Fruit fly (Drosophila melanogaster) whole organism, embryonic: ENCODE data around the gene Jhbp11.

ENCODE experiments used
- Abd-B ChIP-seq: fragments of 200-800 bp; sonication (Bioruptor generic); optimal IDR thresholded peaks from 2 replicates; lab custom pipeline; 2018; ENCODE audit warnings: missing biosample characterization, mild to moderate bottlenecking, missing genetic modification characterization, moderate library complexity
- Antp ChIP-seq: fragments of 200-800 bp; sonication (Bioruptor generic); optimal IDR thresholded peaks from 3 replicates; lab custom pipeline; 2016; ENCODE audit warnings: missing biosample characterization, missing genetic modification characterization
- Atf-2 ChIP-seq: fragments of 200-800 bp; sonication (Bioruptor generic); optimal IDR thresholded peaks from 2 replicates; lab custom pipeline; 2016; ENCODE audit warnings: missing biosample characterization, missing genetic modification characterization
- CG11456 ChIP-seq: fragments of 200-800 bp; sonication (Bioruptor generic); IDR thresholded peaks from 3 replicates; pipeline ENCODE4 v1.3.6; 2022; ENCODE audit warnings: missing biosample characterization, missing genetic modification characterization
- CG11723 ChIP-seq: fragments of 200-800 bp; sonication (Bioruptor generic); optimal IDR thresholded peaks from 2 replicates; lab custom pipeline; 2017; ENCODE audit warnings: missing biosample characterization, mild to moderate bottlenecking, missing genetic modification characterization
- CG13287 ChIP-seq: fragments of 200-800 bp; sonication (Bioruptor generic); IDR thresholded peaks from 2 replicates; pipeline ENCODE4 v1.3.6; 2022; ENCODE audit warnings: missing biosample characterization, missing genetic modification characterization; ENCODE audit not compliant: partially characterized antibody
- CG13424 ChIP-seq: fragments of 200-800 bp; sonication (Bioruptor generic); optimal IDR thresholded peaks from 2 replicates; lab custom pipeline; 2019; ENCODE audit warnings: missing biosample characterization, mild to moderate bottlenecking, missing genetic modification characterization, moderate library complexity
- CG13894 ChIP-seq: fragments of 200-800 bp; sonication (Bioruptor generic); optimal IDR thresholded peaks from 3 replicates; lab custom pipeline; 2018; ENCODE audit warnings: missing biosample characterization, mild to moderate bottlenecking, missing genetic modification characterization, moderate library complexity
- CG14667 ChIP-seq: fragments of 200-800 bp; sonication (Bioruptor generic); IDR thresholded peaks from 2 replicates; pipeline ENCODE4 v1.3.6; 2022; ENCODE audit warnings: missing biosample characterization, missing genetic modification characterization
- CG1529 ChIP-seq: fragments of 200-800 bp; sonication (Bioruptor generic); optimal IDR thresholded peaks from 3 replicates; lab custom pipeline; 2018; ENCODE audit warnings: missing biosample characterization, missing genetic modification characterization
- CG15479 ChIP-seq: fragments of 200-800 bp; sonication (Bioruptor generic); optimal IDR thresholded peaks from 3 replicates; lab custom pipeline; 2019; ENCODE audit warnings: missing biosample characterization, mild to moderate bottlenecking, missing genetic modification characterization, moderate library complexity
- CG16863 ChIP-seq: fragments of 200-800 bp; sonication (Bioruptor generic); optimal IDR thresholded peaks from 3 replicates; lab custom pipeline; 2016; ENCODE audit warnings: missing biosample characterization, missing genetic modification characterization
- CG1792 ChIP-seq: fragments of 200-800 bp; sonication (Bioruptor generic); optimal IDR thresholded peaks from 2 replicates; lab custom pipeline; 2016; ENCODE audit warnings: missing biosample characterization, missing genetic modification characterization
- CG3407 ChIP-seq: fragments of 200-800 bp; sonication (Bioruptor generic); optimal IDR thresholded peaks from 2 replicates; lab custom pipeline; 2018; ENCODE audit warnings: missing biosample characterization, mild to moderate bottlenecking, missing genetic modification characterization
- CG4282 ChIP-seq: fragments of 200-800 bp; sonication (Bioruptor generic); optimal IDR thresholded peaks from 2 replicates; lab custom pipeline; 2016; ENCODE audit warnings: missing biosample characterization, missing genetic modification characterization
- CG7271 ChIP-seq: fragments of 200-800 bp; sonication (Bioruptor generic); optimal IDR thresholded peaks from 2 replicates; lab custom pipeline; 2018; ENCODE audit warnings: missing biosample characterization, mild to moderate bottlenecking, missing genetic modification characterization, moderate library complexity
- CG7987 ChIP-seq: fragments of 200-800 bp; sonication (Bioruptor generic); optimal IDR thresholded peaks from 2 replicates; lab custom pipeline; 2018; ENCODE audit warnings: missing biosample characterization, mild to moderate bottlenecking, missing genetic modification characterization, moderate library complexity
- CG8944 ChIP-seq: fragments of 200-800 bp; sonication (Bioruptor generic); optimal IDR thresholded peaks from 3 replicates; lab custom pipeline; 2016; ENCODE audit warnings: missing biosample characterization, missing genetic modification characterization
- CG9797 ChIP-seq: fragments of 200-800 bp; sonication (Bioruptor generic); optimal IDR thresholded peaks from 3 replicates; lab custom pipeline; 2018; ENCODE audit warnings: missing biosample characterization, mild to moderate bottlenecking, missing genetic modification characterization
- Chrac-16 ChIP-seq: fragments of 200-800 bp; sonication (Bioruptor generic); optimal IDR thresholded peaks from 3 replicates; lab custom pipeline; 2016; ENCODE audit warnings: missing biosample characterization, missing genetic modification characterization
- CrebB ChIP-seq: fragments of 200-800 bp; sonication (Bioruptor generic); optimal IDR thresholded peaks from 3 replicates; lab custom pipeline; 2018; ENCODE audit warnings: missing biosample characterization, mild to moderate bottlenecking, missing genetic modification characterization
- E2f2 ChIP-seq: fragments of 200-800 bp; sonication (Bioruptor generic); IDR thresholded peaks from 2 replicates; pipeline ENCODE4 v1.3.6; 2022; ENCODE audit warnings: missing biosample characterization, missing genetic modification characterization
- HHEX ChIP-seq: fragments of 200-800 bp; sonication (Bioruptor generic); optimal IDR thresholded peaks from 3 replicates; lab custom pipeline; 2017; ENCODE audit warnings: missing biosample characterization, mild to moderate bottlenecking, missing genetic modification characterization, missing genetic modification reagents
- Hmr ChIP-seq: fragments of 200-800 bp; sonication (Bioruptor generic); optimal IDR thresholded peaks from 3 replicates; lab custom pipeline; 2017; ENCODE audit warnings: mild to moderate bottlenecking, missing biosample characterization, missing genetic modification reagents, missing genetic modification characterization
- Hsf ChIP-seq: fragments of 200-800 bp; sonication (Bioruptor generic); optimal IDR thresholded peaks from 3 replicates; lab custom pipeline; 2016; ENCODE audit warnings: missing biosample characterization, missing genetic modification characterization
- MTF-1 ChIP-seq: fragments of 200-800 bp; sonication (Bioruptor generic); optimal IDR thresholded peaks from 2 replicates; lab custom pipeline; 2018; ENCODE audit warnings: missing biosample characterization, mild to moderate bottlenecking, missing genetic modification characterization, borderline replicate concordance
- Nf-YC ChIP-seq: fragments of 200-800 bp; optimal IDR thresholded peaks from 3 replicates; lab custom pipeline; 2019; ENCODE audit warnings: missing biosample characterization, mild to moderate bottlenecking, missing genetic modification characterization, moderate library complexity
- Ptx1 ChIP-seq: fragments of 200-800 bp; sonication (Bioruptor generic); IDR thresholded peaks from 2 replicates; pipeline ENCODE4 v1.3.6; 2022; ENCODE audit warnings: missing biosample characterization, missing genetic modification characterization
- Six4 ChIP-seq: fragments of 200-800 bp; sonication (Bioruptor generic); optimal IDR thresholded peaks from 2 replicates; lab custom pipeline; 2016; ENCODE audit warnings: missing biosample characterization, missing genetic modification characterization
- Taf1 ChIP-seq: fragments of 200-800 bp; sonication (Bioruptor generic); IDR thresholded peaks from 2 replicates; pipeline ENCODE4 v1.3.6; 2022; ENCODE audit warnings: missing biosample characterization, missing genetic modification characterization
- Usf ChIP-seq: fragments of 200-800 bp; sonication (Bioruptor generic); optimal IDR thresholded peaks from 2 replicates; lab custom pipeline; 2017; ENCODE audit warnings: missing genotype, missing biosample characterization, missing genetic modification characterization
- aop ChIP-seq: fragments of 200-800 bp; sonication (Bioruptor generic); IDR thresholded peaks from 2 replicates; pipeline ENCODE4 v1.3.6; 2022; ENCODE audit warnings: missing biosample characterization, missing genetic modification characterization
- ash1 ChIP-seq: fragments of 200-800 bp; sonication (Bioruptor generic); optimal IDR thresholded peaks from 2 replicates; lab custom pipeline; 2018; ENCODE audit warnings: missing biosample characterization, mild to moderate bottlenecking, missing genetic modification characterization
- caup ChIP-seq: fragments of 200-800 bp; sonication (Bioruptor generic); optimal IDR thresholded peaks from 3 replicates; lab custom pipeline; 2017; ENCODE audit warnings: missing biosample characterization, mild to moderate bottlenecking, missing genetic modification characterization, moderate library complexity; ENCODE audit not compliant: severe bottlenecking
- crp ChIP-seq, 2 experiments: fragments of 200-800 bp; sonication (Bioruptor generic); optimal IDR thresholded peaks; 2 replicates in 1 of 2; 3 replicates in 1 of 2; lab custom pipeline; 2017; ENCODE audit warnings: missing biosample characterization in 2 of 2, missing genetic modification characterization in 2 of 2, mild to moderate bottlenecking in 1 of 2, moderate library complexity in 1 of 2
- danr ChIP-seq: fragments of 200-800 bp; sonication (Bioruptor generic); IDR thresholded peaks from 2 replicates; pipeline ENCODE4 v1.3.6; 2022; ENCODE audit warnings: missing biosample characterization, missing genetic modification characterization
- dpn ChIP-seq, 2 experiments: fragments of 200-800 bp; sonication (Bioruptor generic); optimal IDR thresholded peaks; 3 replicates each; lab custom pipeline; 2016; ENCODE audit warnings: missing biosample characterization in 2 of 2, missing genetic modification characterization in 2 of 2
- en ChIP-seq: fragments of 200-800 bp; sonication (Bioruptor generic); optimal IDR thresholded peaks from 2 replicates; lab custom pipeline; 2016; ENCODE audit warnings: missing biosample characterization, missing genetic modification characterization
- exex ChIP-seq: fragments of 200-800 bp; sonication (Bioruptor generic); optimal IDR thresholded peaks from 4 replicates; lab custom pipeline; 2018; ENCODE audit warnings: missing biosample characterization, mild to moderate bottlenecking, missing genetic modification characterization, moderate library complexity
- gsb ChIP-seq: fragments of 200-800 bp; sonication (Bioruptor generic); IDR thresholded peaks from 2 replicates; pipeline ENCODE4 v1.3.6; 2022; ENCODE audit warnings: missing biosample characterization, missing genetic modification characterization
- gt ChIP-seq: fragments of 200-800 bp; sonication (Bioruptor generic); IDR thresholded peaks from 2 replicates; pipeline ENCODE4 v1.3.6; 2022; ENCODE audit warnings: missing biosample characterization, missing genetic modification characterization
- her ChIP-seq: fragments of 200-800 bp; sonication (Bioruptor generic); optimal IDR thresholded peaks from 2 replicates; lab custom pipeline; 2016; ENCODE audit warnings: missing biosample characterization, missing genetic modification characterization
- inv ChIP-seq: fragments of 200-800 bp; sonication (Bioruptor generic); IDR thresholded peaks from 2 replicates; pipeline ENCODE4 v1.3.6; 2022; ENCODE audit warnings: missing biosample characterization, missing genetic modification characterization; ENCODE audit not compliant: partially characterized antibody
- kni ChIP-seq: fragments of 200-800 bp; sonication (Bioruptor generic); optimal IDR thresholded peaks from 3 replicates; lab custom pipeline; 2017; ENCODE audit warnings: mild to moderate bottlenecking, missing biosample characterization, missing genetic modification reagents, missing genetic modification characterization
- maf-S ChIP-seq: fragments of 200-800 bp; sonication (Bioruptor generic); optimal IDR thresholded peaks from 2 replicates; lab custom pipeline; 2016; ENCODE audit warnings: missing biosample characterization, missing genetic modification characterization
- nmo ChIP-seq: fragments of 200-800 bp; sonication (Bioruptor generic); optimal IDR thresholded peaks from 2 replicates; lab custom pipeline; 2018; ENCODE audit warnings: missing biosample characterization, mild to moderate bottlenecking, missing genetic modification characterization, moderate library complexity
- shn ChIP-seq: fragments of 200-800 bp; sonication (Bioruptor generic); optimal IDR thresholded peaks from 3 replicates; lab custom pipeline; 2016; ENCODE audit warnings: missing biosample characterization, missing genetic modification characterization
- sna ChIP-seq: fragments of 200-800 bp; sonication (Bioruptor generic); IDR thresholded peaks from 2 replicates; pipeline ENCODE4 v1.3.6; 2022; ENCODE audit warnings: missing biosample characterization, missing genetic modification characterization; ENCODE audit not compliant: partially characterized antibody
- vfl ChIP-seq: fragments of 200-800 bp; sonication (Bioruptor generic); optimal IDR thresholded peaks from 2 replicates; lab custom pipeline; 2016; ENCODE audit warnings: missing biosample characterization, missing genetic modification characterization
- vnd ChIP-seq: fragments of 200-800 bp; sonication (Bioruptor generic); IDR thresholded peaks from 3 replicates; pipeline ENCODE4 v1.3.6; 2022; ENCODE audit warnings: missing biosample characterization, missing genetic modification characterization; ENCODE audit not compliant: partially characterized antibody
- wor ChIP-seq: fragments of 200-800 bp; sonication (Bioruptor generic); IDR thresholded peaks from 2 replicates; pipeline ENCODE4 v1.3.6; 2022; ENCODE audit warnings: missing biosample characterization, missing genetic modification characterization

Gene Jhbp11

DNA sequence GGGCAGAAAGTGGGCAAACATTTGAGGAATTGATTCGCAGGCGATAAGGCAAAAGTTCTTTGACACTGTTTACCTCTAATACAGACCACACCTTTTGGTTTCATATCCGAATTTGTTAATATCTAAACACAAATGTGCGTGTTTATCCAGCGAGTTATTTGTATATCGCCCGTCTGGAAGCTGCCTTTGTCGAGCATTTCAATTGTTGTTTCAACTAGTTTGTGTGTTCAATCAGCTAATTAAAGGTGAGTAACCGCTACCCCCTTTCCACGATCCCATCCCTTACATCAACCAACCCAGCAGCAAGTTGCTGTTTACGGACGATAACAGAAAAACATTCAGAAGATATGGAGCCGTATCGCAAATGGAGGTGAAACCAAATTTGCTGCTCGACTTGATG is 30.4 kb downstream of the Jhbp11 start (continued):
- TF ChIP-seq CG16863 (GFP tag; lab: Kevin White, UChicago): no peak
- TF ChIP-seq CG13424: peak; percentile 18
- TF ChIP-seq gt: no peak
- TF ChIP-seq crp (GFP tag; optimal IDR thresholded peaks at IDR 0.05; lab: Kevin White, UChicago): no peak
- peak; percentile 33 for TF ChIP-seq shn (GFP tag; lab: Kevin White, UChicago)
- no peak for TF ChIP-seq kni (GFP tag; lab: Kevin White, UChicago)
- TF ChIP-seq Usf: no peak
- no peak for TF ChIP-seq sna
- TF ChIP-seq aop (GFP tag; lab: Robert Waterston, UW): no peak
- TF ChIP-seq danr (GFP tag; lab: Robert Waterston, UW): no peak
- peak; percentile 60 for TF ChIP-seq ash1
- no peak for TF ChIP-seq vnd (GFP tag; lab: Robert Waterston, UW)
- TF ChIP-seq MTF-1: peak; percentile 9
- peak; percentile 87 for TF ChIP-seq Hmr (GFP tag; lab: Kevin White, UChicago)
- no peak for TF ChIP-seq CG1529 (GFP tag; lab: Kevin White, UChicago)
- TF ChIP-seq Atf-2 (GFP tag; lab: Kevin White, UChicago): no peak
- peak; percentile 42; the same call in 1 of the 2 replicates for TF ChIP-seq Taf1
- TF ChIP-seq her (GFP tag; lab: Kevin White, UChicago): peak; percentile 68
- no peak for TF ChIP-seq en
- peak; percentile 3 for TF ChIP-seq CG4282 (GFP tag; lab: Kevin White, UChicago)
- no peak for TF ChIP-seq gsb
- TF ChIP-seq vfl (GFP tag; lab: Kevin White, UChicago): peak; percentile 24
- TF ChIP-seq CG14667: no peak
- TF ChIP-seq CG13287 (GFP tag; lab: Robert Waterston, UW): no peak
- TF ChIP-seq inv (GFP tag; lab: Robert Waterston, UW): no peak
- TF ChIP-seq CG11456: 0 out of 3 replicates have a peak, but pooled peaks have one; percentile 62
- no peak for TF ChIP-seq E2f2 (GFP tag; lab: Robert Waterston, UW)
- TF ChIP-seq Ptx1: no peak
- no peak for TF ChIP-seq CG9797
- peak; percentile 67 for TF ChIP-seq HHEX
- TF ChIP-seq CG13894 (tag; lab: Kevin White, UChicago): peak; percentile 57
- TF ChIP-seq dpn (GFP tag; optimal IDR thresholded peaks at IDR 0.05; lab: Kevin White, UChicago): peak; percentile 27 to 67
- TF ChIP-seq maf-S (GFP tag; lab: Kevin White, UChicago): peak; percentile 16
- TF ChIP-seq CG1792: peak; percentile 15
- TF ChIP-seq CG3407 (GFP tag; lab: Kevin White, UChicago): no peak
- no peak for TF ChIP-seq Six4
- peak; percentile 57 for TF ChIP-seq CrebB (tag; lab: Kevin White, UChicago)
- TF ChIP-seq caup (GFP tag; lab: Kevin White, UChicago): peak; percentile 86
- TF ChIP-seq wor: no peak
- no peak for TF ChIP-seq Abd-B (GFP tag; lab: Kevin White, UChicago)
- no peak for TF ChIP-seq CG8944 (GFP tag; lab: Kevin White, UChicago)
- peak; percentile 40 for TF ChIP-seq exex (tag; lab: Kevin White, UChicago)
- peak; percentile 17 for TF ChIP-seq CG11723
- no peak for TF ChIP-seq Chrac-16 (GFP tag; lab: Kevin White, UChicago)
- peak; percentile 5 for TF ChIP-seq Antp (GFP tag; lab: Kevin White, UChicago)
- TF ChIP-seq CG7271: no peak
- no peak for TF ChIP-seq Hsf (GFP tag; lab: Kevin White, UChicago)
- TF ChIP-seq CG15479 (GFP tag; lab: Kevin White, UChicago): no peak
- TF ChIP-seq Nf-YC (tag; lab: Kevin White, UChicago): no peak
- no peak for TF ChIP-seq nmo (GFP tag; lab: Kevin White, UChicago)
- peak; percentile 75 for TF ChIP-seq CG7987 (GFP tag; lab: Kevin White, UChicago)
